Fruit fly (Drosophila melanogaster): ENCODE data around the gene CG1143.

The CG1143 gene

DNA sequence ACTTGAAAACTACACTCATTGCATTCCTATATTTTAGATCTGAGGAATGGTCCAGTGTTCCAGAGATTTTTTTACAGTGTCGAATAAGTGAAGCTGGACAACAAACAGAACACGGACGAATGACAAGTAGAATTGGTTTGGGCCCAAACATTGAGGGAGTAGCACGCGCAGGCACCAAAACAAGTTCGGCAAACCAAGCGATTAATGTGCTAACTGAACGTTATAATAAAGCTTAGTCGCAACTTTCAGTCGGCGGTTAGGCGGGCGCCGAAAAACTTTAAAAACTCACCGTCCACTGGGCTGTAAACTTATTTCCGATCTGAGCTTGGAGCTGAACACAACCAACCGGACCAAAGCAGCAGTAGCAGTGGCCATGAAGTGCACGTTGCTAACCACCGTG lies at the start of gene CG1143:
Gene CG1143, plus strand, starts transcription at position 301 of the 400 bp plus-strand sequence.
- TF ChIP-seq Sp1 (GFP tag; optimal IDR thresholded peaks at IDR 0.05) (no peak), woc (GFP tag; optimal IDR thresholded peaks at IDR 0.05) (no peak), psq (GFP tag; optimal IDR thresholded peaks at IDR 0.05) (no peak), sv (GFP tag; optimal IDR thresholded peaks at IDR 0.05) (no peak), Mio (GFP tag; optimal IDR thresholded peaks at IDR 0.05) (no peak), ey (GFP tag; optimal IDR thresholded peaks at IDR 0.05) (no peak), CrebA (GFP tag; optimal IDR thresholded peaks at IDR 0.05; ENCODE audit: borderline replicate concordance) (no peak), pan (optimal IDR thresholded peaks at IDR 0.05) (no peak), Dfd (GFP tag; optimal IDR thresholded peaks at IDR 0.05) (no peak), fru (GFP tag; optimal IDR thresholded peaks at IDR 0.05) (no peak), rgr (GFP tag; optimal IDR thresholded peaks at IDR 0.05) (no peak), CG32264 (GFP tag; optimal IDR thresholded peaks at IDR 0.05) (no peak)

DNA sequence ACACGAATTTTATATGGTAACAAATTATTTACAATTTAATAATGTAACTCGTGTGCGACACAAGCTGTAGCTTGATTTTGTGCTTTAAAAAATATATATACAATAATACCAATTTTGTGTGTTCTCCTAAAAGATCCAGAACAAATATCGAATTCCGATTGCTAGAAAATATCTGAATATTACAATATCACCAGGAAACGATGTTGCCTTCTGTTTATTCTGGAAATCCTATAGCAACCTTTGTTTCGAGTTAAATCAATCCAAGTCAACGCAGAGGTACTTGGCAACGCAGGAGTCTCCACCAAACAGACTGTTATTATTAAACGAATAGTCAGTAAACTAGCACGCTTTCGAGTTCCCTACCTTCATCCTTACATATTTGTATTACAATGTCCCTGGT lies 49.7 kb upstream of the CG1143 start, which contains the start of gene CG16984:
Gene CG16984, plus strand, starts transcription at position 301 of the 400 bp plus-strand sequence.
- TF ChIP-seq ey (GFP tag; optimal IDR thresholded peaks at IDR 0.05): no peak
- no peak for TF ChIP-seq CG9705 (GFP tag; optimal IDR thresholded peaks at IDR 0.05)
- TF ChIP-seq rgr (GFP tag; optimal IDR thresholded peaks at IDR 0.05): no peak

DNA sequence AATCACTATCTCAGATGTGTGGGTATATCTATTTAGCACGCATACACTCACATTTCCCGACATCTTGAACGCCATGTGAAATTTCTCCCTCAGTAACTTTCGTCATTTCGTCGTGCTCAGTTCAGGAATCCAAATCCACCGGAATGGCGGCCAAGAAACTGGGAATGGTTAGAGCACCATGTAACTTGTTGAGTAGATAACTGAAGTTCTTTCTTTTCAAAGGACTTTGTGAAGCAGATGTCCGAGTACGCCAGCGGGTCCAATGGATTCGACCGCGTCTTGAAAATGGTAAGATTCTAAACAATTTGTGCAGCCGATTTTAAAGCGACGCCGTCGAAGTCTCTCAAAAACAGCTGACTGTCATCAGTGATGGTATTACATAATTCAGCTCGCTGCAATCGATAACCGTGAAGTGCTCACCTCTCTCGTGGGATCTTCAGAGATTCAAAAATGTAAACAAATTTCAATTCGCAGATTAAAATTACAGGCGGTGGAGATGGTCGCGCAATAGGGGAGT lies 45.9 kb upstream of the CG1143 start, which contains the start of the genes CG16985 and CG12182:
Gene CG16985, plus strand, starts transcription at position 84 of the 517 bp plus-strand sequence.
Gene CG12182, minus strand, starts transcription at position 366 of the 517 bp plus-strand sequence.
- TF ChIP-seq Abd-B (GFP tag; optimal IDR thresholded peaks at IDR 0.05) (no peak), Dif (GFP tag; optimal IDR thresholded peaks at IDR 0.05; ENCODE audit: partially characterized antibody) (no peak), pan (optimal IDR thresholded peaks at IDR 0.05) (no peak), rgr (GFP tag; optimal IDR thresholded peaks at IDR 0.05) (no peak), psq (GFP tag; optimal IDR thresholded peaks at IDR 0.05) (peak; percentile 55), Myc (optimal IDR thresholded peaks at IDR 0.05) (no peak), foxo (GFP tag; optimal IDR thresholded peaks at IDR 0.05) (peak in 1 of 2 experiments; percentile 9), GATAd (GFP tag; optimal IDR thresholded peaks at IDR 0.05) (peak; percentile 4), h (GFP tag; optimal IDR thresholded peaks at IDR 0.05) (no peak), dsf (GFP tag; optimal IDR thresholded peaks at IDR 0.05; ENCODE audit: borderline replicate concordance) (no peak), OdsH (GFP tag; optimal IDR thresholded peaks at IDR 0.05) (peak; percentile 5), jim (GFP tag; optimal IDR thresholded peaks at IDR 0.05) (no peak), woc (GFP tag; optimal IDR thresholded peaks at IDR 0.05) (no peak), tai (GFP tag; optimal IDR thresholded peaks at IDR 0.05) (no peak), Rel (GFP tag; optimal IDR thresholded peaks at IDR 0.05) (no peak), Rel (tag; optimal IDR thresholded peaks at IDR 0.05) (peak; percentile 38), brk (GFP tag; optimal IDR thresholded peaks at IDR 0.05) (no peak), Jra (GFP tag; optimal IDR thresholded peaks at IDR 0.05) (no peak), Vsx2 (GFP tag; optimal IDR thresholded peaks at IDR 0.05; ENCODE audit: partially characterized antibody) (no peak), Hnf4 (GFP tag; optimal IDR thresholded peaks at IDR 0.05) (no peak), Hr83 (GFP tag; optimal IDR thresholded peaks at IDR 0.05; ENCODE audit: poor library complexity, severe bottlenecking) (peak; percentile 46), lola (GFP tag; optimal IDR thresholded peaks at IDR 0.05) (no peak), HLH106 (tag; optimal IDR thresholded peaks at IDR 0.05) (no peak), CG9705 (GFP tag; optimal IDR thresholded peaks at IDR 0.05) (no peak)

DNA sequence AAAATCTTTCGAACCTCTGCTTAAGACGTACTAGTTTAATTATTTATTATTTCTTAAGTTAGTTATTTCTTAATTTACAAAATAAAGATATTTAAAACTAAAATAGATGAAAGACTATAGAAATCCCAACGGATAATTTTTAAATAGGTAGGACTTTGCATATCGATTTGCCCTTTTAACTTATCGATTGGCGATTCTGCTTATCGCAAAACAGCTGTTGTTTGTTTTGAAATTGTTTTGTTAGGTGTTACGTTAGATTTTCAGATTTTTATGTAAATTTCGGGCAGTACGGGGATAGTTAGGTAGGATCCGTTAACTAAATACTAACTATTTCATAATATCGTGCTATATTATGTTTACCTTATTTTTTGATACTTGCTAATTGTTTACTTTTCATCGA lies 45.0 kb upstream of the CG1143 start, which contains the start of gene CG16986:
Gene CG16986, plus strand, starts transcription at position 188 of the 400 bp plus-strand sequence.
- TF ChIP-seq fru (GFP tag; optimal IDR thresholded peaks at IDR 0.05): no peak

DNA sequence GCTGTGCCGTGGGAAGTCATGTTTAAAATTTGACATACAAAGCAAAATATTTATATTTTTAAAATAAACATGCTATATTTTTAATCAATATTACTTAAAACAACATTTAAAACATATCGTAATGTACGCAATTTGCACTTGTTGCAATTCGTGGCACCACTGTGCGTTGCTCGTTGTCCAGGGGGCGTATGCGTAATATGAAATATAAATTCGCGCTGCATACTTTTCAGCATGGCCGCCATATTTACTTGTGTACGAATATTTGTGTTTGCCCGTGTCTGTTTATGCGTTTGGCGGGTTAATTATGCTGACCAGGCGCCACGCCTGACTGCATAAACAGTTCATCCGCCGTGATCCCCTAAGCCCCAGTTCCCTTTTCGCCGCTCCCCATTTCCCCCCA lies 36.3 kb upstream of the CG1143 start:
- TF ChIP-seq dl (GFP tag; optimal IDR thresholded peaks at IDR 0.05; ENCODE audit: insufficient read depth in 1 of 2, partially characterized antibody in 2 of 2) (no peak), usp (GFP tag; optimal IDR thresholded peaks at IDR 0.05) (no peak), fru (GFP tag; optimal IDR thresholded peaks at IDR 0.05) (no peak), br (GFP tag; optimal IDR thresholded peaks at IDR 0.05) (no peak), dsf (GFP tag; optimal IDR thresholded peaks at IDR 0.05; ENCODE audit: borderline replicate concordance) (no peak)

All from whole organism, wandering third instar larva.